Fruit fly (Drosophila melanogaster) whole organism, prepupa: ENCODE results near the gene CG5235.
A peak's percentile ranks its signal among the peaks of the same experiment; 100 is the strongest.

Source experiments
- Blimp-1 ChIP-seq: fragments of 200-800 bp; sonication (Bioruptor generic); optimal IDR thresholded peaks from 3 replicates; lab custom pipeline; 2017; ENCODE audit warnings: missing biosample characterization, missing genetic modification characterization, mild to moderate bottlenecking, moderate library complexity, missing genetic modification reagents
- CG10631 ChIP-seq: fragments of 200-800 bp; sonication (Bioruptor generic); optimal IDR thresholded peaks from 2 replicates; lab custom pipeline; 2016; ENCODE audit warnings: missing biosample characterization, missing genetic modification characterization
- CG10669 ChIP-seq: fragments of 200-800 bp; sonication (Bioruptor generic); optimal IDR thresholded peaks from 3 replicates; lab custom pipeline; 2018; ENCODE audit warnings: missing biosample characterization, mild to moderate bottlenecking, missing genetic modification characterization, moderate library complexity
- CG11294 ChIP-seq: fragments of 200-800 bp; sonication (Bioruptor generic); IDR thresholded peaks from 2 replicates; pipeline ENCODE4 v1.3.6; 2022; ENCODE audit warnings: missing biosample characterization, missing genetic modification characterization
- CG11762 ChIP-seq: fragments of 200-800 bp; sonication (Bioruptor generic); optimal IDR thresholded peaks from 3 replicates; lab custom pipeline; 2016; ENCODE audit warnings: missing biosample characterization, missing genetic modification characterization; ENCODE audit not compliant: insufficient read depth
- CG11902 ChIP-seq: fragments of 200-800 bp; sonication (Bioruptor generic); optimal IDR thresholded peaks from 3 replicates; lab custom pipeline; 2016; ENCODE audit warnings: missing biosample characterization, missing genetic modification characterization
- CG15336 ChIP-seq: fragments of 200-800 bp; sonication (Bioruptor generic); IDR thresholded peaks from 2 replicates; pipeline ENCODE4 v1.3.6; 2022; ENCODE audit warnings: missing biosample characterization, missing genetic modification characterization
- CG3032 ChIP-seq: fragments of 200-800 bp; optimal IDR thresholded peaks from 2 replicates; lab custom pipeline; 2019; ENCODE audit warnings: missing biosample characterization, mild to moderate bottlenecking, missing genetic modification characterization, moderate library complexity
- CG32006 ChIP-seq: fragments of 200-800 bp; sonication (Bioruptor generic); optimal IDR thresholded peaks from 3 replicates; lab custom pipeline; 2017; ENCODE audit warnings: missing biosample characterization, mild to moderate bottlenecking, missing genetic modification characterization
- CG4318 ChIP-seq: fragments of 200-800 bp; sonication (Bioruptor generic); optimal IDR thresholded peaks from 3 replicates; lab custom pipeline; 2017; ENCODE audit warnings: missing biosample characterization, mild to moderate bottlenecking, missing genetic modification characterization
- CG6163 ChIP-seq: fragments of 200-800 bp; sonication (Bioruptor generic); IDR thresholded peaks from 3 replicates; pipeline ENCODE4 v1.3.6; 2022; ENCODE audit warnings: missing biosample characterization, missing genetic modification characterization
- CG6276 ChIP-seq: fragments of 200-800 bp; sonication (Bioruptor generic); optimal IDR thresholded peaks from 2 replicates; lab custom pipeline; 2017; ENCODE audit warnings: missing biosample characterization, mild to moderate bottlenecking, missing genetic modification characterization
- CG6792 ChIP-seq: fragments of 200-800 bp; sonication (Bioruptor generic); optimal IDR thresholded peaks from 3 replicates; lab custom pipeline; 2016; ENCODE audit warnings: missing biosample characterization, missing genetic modification characterization
- CG6808 ChIP-seq: fragments of 200-800 bp; sonication (Bioruptor generic); optimal IDR thresholded peaks from 3 replicates; lab custom pipeline; 2017; ENCODE audit warnings: missing biosample characterization, missing genetic modification characterization, mild to moderate bottlenecking, moderate library complexity, missing genetic modification reagents
- CG6854 ChIP-seq: fragments of 200-800 bp; sonication (Bioruptor generic); optimal IDR thresholded peaks from 2 replicates; lab custom pipeline; 2017; ENCODE audit warnings: missing biosample characterization, mild to moderate bottlenecking, missing genetic modification characterization
- CG7368 ChIP-seq: fragments of 200-800 bp; sonication (Bioruptor generic); optimal IDR thresholded peaks from 3 replicates; lab custom pipeline; 2016; ENCODE audit warnings: missing biosample characterization, missing genetic modification characterization
- CG8319 ChIP-seq: fragments of 200-800 bp; sonication (Bioruptor generic); optimal IDR thresholded peaks from 3 replicates; lab custom pipeline; 2016; ENCODE audit warnings: missing biosample characterization, missing genetic modification characterization
- CG8632 ChIP-seq: fragments of 200-800 bp; sonication (Bioruptor generic); optimal IDR thresholded peaks from 3 replicates; lab custom pipeline; 2016; ENCODE audit warnings: missing biosample characterization, missing genetic modification characterization
- Eip75B ChIP-seq: fragments of 200-800 bp; sonication (Bioruptor generic); optimal IDR thresholded peaks from 3 replicates; lab custom pipeline; 2016; ENCODE audit warnings: missing biosample characterization, missing genetic modification characterization
- Eip78C ChIP-seq: fragments of 200-800 bp; sonication (Bioruptor generic); peaks from one replicate; lab custom pipeline; 2016; ENCODE audit warnings: missing biosample characterization, missing genetic modification characterization
- Eip93F ChIP-seq: fragments of 200-800 bp; sonication (Bioruptor generic); optimal IDR thresholded peaks from 2 replicates; lab custom pipeline; 2016; ENCODE audit warnings: missing biosample characterization, mild to moderate bottlenecking, missing genetic modification characterization
- Ets21C ChIP-seq: fragments of 200-800 bp; sonication (Bioruptor generic); optimal IDR thresholded peaks from 3 replicates; lab custom pipeline; 2016; ENCODE audit warnings: missing biosample characterization, missing genetic modification characterization
- Ets96B ChIP-seq: fragments of 200-800 bp; optimal IDR thresholded peaks from 2 replicates; lab custom pipeline; 2019; ENCODE audit warnings: missing biosample characterization, mild to moderate bottlenecking, missing genetic modification characterization, moderate library complexity
- Gug ChIP-seq: fragments of 200-800 bp; sonication (Bioruptor generic); IDR thresholded peaks from 2 replicates; pipeline ENCODE4 v1.3.6; 2022; ENCODE audit warnings: missing biosample characterization, missing genetic modification characterization
- Hr39 ChIP-seq: fragments of 200-800 bp; sonication (Bioruptor generic); optimal IDR thresholded peaks from 2 replicates; lab custom pipeline; 2016; ENCODE audit warnings: missing biosample characterization, missing genetic modification characterization
- Hr4 ChIP-seq: fragments of 200-800 bp; sonication (Bioruptor generic); optimal IDR thresholded peaks from 3 replicates; lab custom pipeline; 2016; ENCODE audit warnings: missing biosample characterization, missing genetic modification characterization
- OdsH ChIP-seq: fragments of 200-800 bp; sonication (Bioruptor generic); optimal IDR thresholded peaks from 3 replicates; lab custom pipeline; 2016; ENCODE audit warnings: missing biosample characterization, missing genetic modification characterization
- Smox ChIP-seq: fragments of 200-800 bp; sonication (Bioruptor generic); optimal IDR thresholded peaks from 3 replicates; lab custom pipeline; 2016; ENCODE audit warnings: missing biosample characterization, missing genetic modification characterization
- Sox102F ChIP-seq: fragments of 200-800 bp; sonication (Bioruptor generic); optimal IDR thresholded peaks from 2 replicates; lab custom pipeline; 2016; ENCODE audit warnings: missing biosample characterization, mild to moderate bottlenecking, missing genetic modification characterization
- Sox15 ChIP-seq: fragments of 200-800 bp; sonication (Bioruptor generic); optimal IDR thresholded peaks from 3 replicates; lab custom pipeline; 2016; ENCODE audit warnings: missing biosample characterization, missing genetic modification characterization
- achi ChIP-seq: fragments of 200-800 bp; sonication (Bioruptor generic); optimal IDR thresholded peaks from 3 replicates; lab custom pipeline; 2016; ENCODE audit warnings: missing biosample characterization, missing genetic modification characterization
- acj6 ChIP-seq: fragments of 200-800 bp; sonication (Bioruptor generic); optimal IDR thresholded peaks from 3 replicates; lab custom pipeline; 2016; ENCODE audit warnings: missing biosample characterization, missing genetic modification characterization
- dac ChIP-seq: fragments of 200-800 bp; sonication (Bioruptor generic); optimal IDR thresholded peaks from 2 replicates; lab custom pipeline; 2017; ENCODE audit warnings: missing biosample characterization, mild to moderate bottlenecking, missing genetic modification characterization
- dsx ChIP-seq: fragments of 200-800 bp; optimal IDR thresholded peaks from 3 replicates; lab custom pipeline; 2019; ENCODE audit warnings: missing biosample characterization, mild to moderate bottlenecking, missing genetic modification characterization, moderate library complexity; ENCODE audit not compliant: poor library complexity, severe bottlenecking
- eg ChIP-seq: fragments of 200-800 bp; sonication (Bioruptor generic); IDR thresholded peaks from 3 replicates; pipeline ENCODE4 v1.3.6; 2022; ENCODE audit warnings: missing biosample characterization, missing genetic modification characterization
- fd59A ChIP-seq: fragments of 200-800 bp; sonication (Bioruptor generic); optimal IDR thresholded peaks from 2 replicates; lab custom pipeline; 2017; ENCODE audit warnings: missing biosample characterization, mild to moderate bottlenecking, missing genetic modification characterization, missing genetic modification reagents
- fd85E ChIP-seq: fragments of 200-800 bp; sonication (Bioruptor generic); optimal IDR thresholded peaks from 3 replicates; lab custom pipeline; 2016; ENCODE audit warnings: missing biosample characterization, missing genetic modification characterization
- fkh ChIP-seq: fragments of 200-800 bp; sonication (Bioruptor generic); optimal IDR thresholded peaks from 3 replicates; lab custom pipeline; 2017; ENCODE audit warnings: missing biosample characterization, mild to moderate bottlenecking, missing genetic modification characterization, moderate library complexity
- lz ChIP-seq: fragments of 200-800 bp; sonication (Bioruptor generic); optimal IDR thresholded peaks from 3 replicates; lab custom pipeline; 2016; ENCODE audit warnings: missing biosample characterization, missing genetic modification characterization
- pdm3 ChIP-seq: fragments of 200-800 bp; sonication (Bioruptor generic); optimal IDR thresholded peaks from 3 replicates; lab custom pipeline; 2016; ENCODE audit warnings: missing biosample characterization, missing genetic modification characterization
- salr ChIP-seq, 2 experiments: fragments of 200-800 bp; sonication (Bioruptor generic); optimal IDR thresholded peaks; 3 replicates each; lab custom pipeline; 2016 to 2018; ENCODE audit warnings: missing biosample characterization in 2 of 2, missing genetic modification characterization in 2 of 2, mild to moderate bottlenecking in 1 of 2
- ss ChIP-seq, 2 experiments: fragments of 200-800 bp; sonication (Bioruptor generic); optimal IDR thresholded peaks; 2 replicates in 1 of 2; 3 replicates in 1 of 2; lab custom pipeline; 2017 to 2018; ENCODE audit warnings: mild to moderate bottlenecking in 2 of 2, missing biosample characterization in 2 of 2, missing genetic modification characterization in 2 of 2, moderate library complexity in 1 of 2
- svp ChIP-seq: fragments of 200-800 bp; sonication (Bioruptor generic); peaks from one replicate; lab custom pipeline; 2016; ENCODE audit warnings: missing biosample characterization, missing genetic modification characterization
- vri ChIP-seq: fragments of 200-800 bp; sonication (Bioruptor generic); optimal IDR thresholded peaks from 3 replicates; lab custom pipeline; 2016; ENCODE audit warnings: missing biosample characterization, mild to moderate bottlenecking, missing genetic modification characterization

The CG5235 gene

dm6 chr3L:16136819-16137553 is 46.8 kb upstream of the CG5235 start:
- TF ChIP-seq CG7368 (GFP tag; lab: Kevin White, UChicago) (no peak), CG4318 (GFP tag; lab: Kevin White, UChicago) (no peak)

dm6 chr3L:16132067-16132418 is 41.9 kb upstream of the CG5235 start:
- no peak for TF ChIP-seq pdm3 (GFP tag; lab: Kevin White, UChicago)
- TF ChIP-seq CG8632 (GFP tag; lab: Kevin White, UChicago), result no peak
- no peak for TF ChIP-seq Sox15 (GFP tag; lab: Kevin White, UChicago)
- TF ChIP-seq vri (GFP tag; lab: Kevin White, UChicago), result no peak
- TF ChIP-seq CG4318 (GFP tag; lab: Kevin White, UChicago), result no peak
- TF ChIP-seq CG6792, result no peak
- no peak for TF ChIP-seq OdsH (GFP tag; lab: Kevin White, UChicago)
- TF ChIP-seq Hr4 (GFP tag; lab: Kevin White, UChicago), result no peak
- TF ChIP-seq CG32006 (GFP tag; lab: Kevin White, UChicago), result no peak
- no peak for TF ChIP-seq Ets21C
- no peak for TF ChIP-seq lz
- no peak for TF ChIP-seq fd59A
- no peak for TF ChIP-seq CG15336 (GFP tag; lab: Robert Waterston, UW)
- TF ChIP-seq Hr39, result no peak
- TF ChIP-seq Eip93F, result no peak
- no peak for TF ChIP-seq CG8319
- TF ChIP-seq Eip75B (GFP tag; lab: Kevin White, UChicago), result no peak
- no peak for TF ChIP-seq dac (GFP tag; lab: Kevin White, UChicago)
- TF ChIP-seq Ets96B (tag; lab: Kevin White, UChicago), result no peak

- TF ChIP-seq ss (GFP tag; optimal IDR thresholded peaks at IDR 0.05; lab: Kevin White, UChicago) (peak in 1 of 2 experiments; percentile 62), acj6 (GFP tag; lab: Kevin White, UChicago) (peak; percentile 52), achi (GFP tag; lab: Kevin White, UChicago) (no peak), CG10631 (peak; percentile 18), Ets96B (tag; lab: Kevin White, UChicago) (peak; percentile 47), CG6854 (peak; percentile 31), CG7368 (GFP tag; lab: Kevin White, UChicago) (no peak), CG10669 (GFP tag; lab: Kevin White, UChicago) (no peak), CG6792 (peak; percentile 41), vri (GFP tag; lab: Kevin White, UChicago) (no peak), OdsH (GFP tag; lab: Kevin White, UChicago) (peak; percentile 61), CG11294 (GFP tag; lab: Robert Waterston, UW) (no peak), svp (no peak), Hr39 (no peak), CG6163 (GFP tag; lab: Robert Waterston, UW) (no peak), Hr4 (GFP tag; lab: Kevin White, UChicago) (no peak), Gug (GFP tag; lab: Robert Waterston, UW) (peak; percentile 23; the same call in 1 of the 2 replicates), dsx (GFP tag; lab: Kevin White, UChicago) (peak; percentile 88), Eip78C (GFP tag; lab: Kevin White, UChicago) (no peak), Smox (no peak), fd85E (no peak), fkh (GFP tag; lab: Kevin White, UChicago) (no peak), salr (GFP tag; optimal IDR thresholded peaks at IDR 0.05; lab: Kevin White, UChicago) (no peak), Blimp-1 (no peak), eg (no peak), CG11902 (GFP tag; lab: Kevin White, UChicago) (no peak), CG3032 (tag; lab: Kevin White, UChicago) (peak; percentile 64), pdm3 (GFP tag; lab: Kevin White, UChicago) (no peak), CG11762 (GFP tag; lab: Kevin White, UChicago) (peak; percentile 20), Sox15 (GFP tag; lab: Kevin White, UChicago) (no peak), CG6808 (GFP tag; lab: Kevin White, UChicago) (no peak), CG15336 (GFP tag; lab: Robert Waterston, UW) (no peak), Sox102F (no peak), Ets21C (no peak), CG6276 (GFP tag; lab: Kevin White, UChicago) (no peak)
Measured at dm6 chr3L:16131264-16132066, 41.3 kb upstream of the CG5235 start, which contains the start of the genes Trs20 and elg1. Gene Trs20, minus strand, starts transcription at chr3L:16131632. Gene elg1, plus strand, starts transcription at chr3L:16132028.
